Worm (Caenorhabditis elegans) whole organism, L1 larva: Measurements from ENCODE around the gene M199.136.

ENCODE experiments used
- C16A3.4 ChIP-seq: fragments of 150-350 bp; optimal IDR thresholded peaks from 2 replicates; lab custom pipeline; 2014; ENCODE audit warnings: missing biosample characterization, missing genetic modification characterization
- F16B12.6 ChIP-seq: fragments of 150-350 bp; optimal IDR thresholded peaks from 2 replicates; lab custom pipeline; 2014; ENCODE audit warnings: missing biosample characterization, missing genetic modification characterization
- aha-1 ChIP-seq: fragments of 150-350 bp; optimal IDR thresholded peaks from 2 replicates; lab custom pipeline; 2014; ENCODE audit warnings: missing biosample characterization, missing genetic modification characterization
- alr-1 ChIP-seq: fragments of 200-800 bp; sonication (Bioruptor generic); optimal IDR thresholded peaks from 2 replicates; lab custom pipeline; 2018; ENCODE audit warnings: borderline replicate concordance, mild to moderate bottlenecking, missing genetic modification characterization, missing compliant biosample characterization
- ama-1 ChIP-seq: fragments of 150-350 bp; optimal IDR thresholded peaks from 2 replicates; lab custom pipeline; 2014
- blmp-1 ChIP-seq: fragments of 150-350 bp; optimal IDR thresholded peaks from 2 replicates; lab custom pipeline; 2014; ENCODE audit warnings: missing biosample characterization, missing genetic modification characterization
- ceh-63 ChIP-seq: fragments of 200-800 bp; sonication (Bioruptor generic); optimal IDR thresholded peaks from 2 replicates; lab custom pipeline; 2018; ENCODE audit warnings: mild to moderate bottlenecking, missing genetic modification characterization, missing compliant biosample characterization
- ceh-82 ChIP-seq, 3 experiments: fragments of 150-350 bp in 1 of 3; sonication (generic microtip) in 2 of 3; optimal IDR thresholded peaks; 2 replicates each; lab custom pipeline; 2014 to 2017; ENCODE audit warnings: missing biosample characterization in 3 of 3, missing genetic modification characterization in 3 of 3
- ceh-88 ChIP-seq: fragments of 200-800 bp; sonication (Bioruptor generic); IDR thresholded peaks from 2 replicates; pipeline ENCODE4 v1.3.6; 2022; ENCODE audit warnings: missing genetic modification characterization, missing compliant biosample characterization
- ceh-90 ChIP-seq: sonication (generic microtip); optimal IDR thresholded peaks from 2 replicates; lab custom pipeline; 2016; ENCODE audit warnings: missing genetic modification characterization, missing compliant biosample characterization
- efl-1 ChIP-seq, 4 experiments: fragments of 150-350 bp; optimal IDR thresholded peaks in 3 of 4; peaks in 1 of 4; 1 replicate in 1 of 4; 2 replicates in 3 of 4; lab custom pipeline; 2014; ENCODE audit warnings: missing biosample characterization in 2 of 4, missing genetic modification characterization in 2 of 4, missing genetic modification reagents in 2 of 4
- efl-3 ChIP-seq: fragments of 200-800 bp; sonication (Bioruptor generic); optimal IDR thresholded peaks from 2 replicates; lab custom pipeline; 2018; ENCODE audit warnings: mild to moderate bottlenecking, missing genetic modification characterization, missing compliant biosample characterization
- egl-13 ChIP-seq: sonication (generic microtip); optimal IDR thresholded peaks from 2 replicates; lab custom pipeline; 2016; ENCODE audit warnings: missing genotype, missing genetic modification reagents, missing genetic modification characterization, missing compliant biosample characterization
- fkh-4 ChIP-seq: sonication (generic microtip); optimal IDR thresholded peaks from 2 replicates; lab custom pipeline; 2016; ENCODE audit warnings: missing compliant biosample characterization, missing genetic modification characterization, borderline replicate concordance
- grh-1 ChIP-seq: fragments of 200-800 bp; sonication (Bioruptor generic); IDR thresholded peaks from 2 replicates; pipeline ENCODE4 v1.3.6; 2022; ENCODE audit warnings: missing genetic modification reagents, missing genetic modification characterization, missing compliant biosample characterization
- hlh-17 ChIP-seq: fragments of 200-800 bp; sonication (Bioruptor generic); optimal IDR thresholded peaks from 2 replicates; lab custom pipeline; 2018; ENCODE audit warnings: missing genetic modification characterization, mild to moderate bottlenecking, missing compliant biosample characterization, moderate library complexity, borderline replicate concordance
- hlh-4 ChIP-seq: sonication (generic microtip); optimal IDR thresholded peaks from 2 replicates; lab custom pipeline; 2016; ENCODE audit warnings: mild to moderate bottlenecking, missing genetic modification characterization, missing compliant biosample characterization
- lin-13 ChIP-seq: fragments of 150-350 bp; optimal IDR thresholded peaks from 2 replicates; lab custom pipeline; 2014; ENCODE audit warnings: missing biosample characterization, missing genetic modification reagents, missing genetic modification characterization
- lin-14 ChIP-seq: fragments of 200-800 bp; sonication (Bioruptor generic); optimal IDR thresholded peaks from 2 replicates; lab custom pipeline; 2018; ENCODE audit warnings: mild to moderate bottlenecking, missing genetic modification characterization, moderate library complexity, missing compliant biosample characterization
- lin-35 ChIP-seq, 2 experiments: fragments of 150-350 bp; optimal IDR thresholded peaks; 2 replicates each; lab custom pipeline; 2014; ENCODE audit warnings: missing biosample characterization in 2 of 2, missing genetic modification characterization in 2 of 2, missing genetic modification reagents in 2 of 2
- mab-9 ChIP-seq: fragments of 200-800 bp; sonication (Bioruptor generic); IDR thresholded peaks from 2 replicates; pipeline ENCODE4 v1.3.6; 2022; ENCODE audit warnings: missing genetic modification reagents, missing genetic modification characterization, missing compliant biosample characterization
- mef-2 ChIP-seq: fragments of 150-350 bp; optimal IDR thresholded peaks from 2 replicates; lab custom pipeline; 2014; ENCODE audit warnings: missing biosample characterization, missing genetic modification characterization
- nhr-20 ChIP-seq: sonication (generic microtip); optimal IDR thresholded peaks from 2 replicates; lab custom pipeline; 2016; ENCODE audit warnings: mild to moderate bottlenecking, missing genetic modification characterization, missing compliant biosample characterization
- nhr-237 ChIP-seq: fragments of 150-350 bp; optimal IDR thresholded peaks from 2 replicates; lab custom pipeline; 2014; ENCODE audit warnings: missing biosample characterization, missing genetic modification characterization
- nhr-28 ChIP-seq: fragments of 150-350 bp; optimal IDR thresholded peaks from 2 replicates; lab custom pipeline; 2014; ENCODE audit warnings: missing biosample characterization, missing genetic modification characterization
- nhr-47 ChIP-seq: sonication (generic microtip); optimal IDR thresholded peaks from 2 replicates; lab custom pipeline; 2016; ENCODE audit warnings: mild to moderate bottlenecking, missing genetic modification characterization, moderate library complexity, missing compliant biosample characterization
- nhr-71 ChIP-seq: sonication (generic microtip); optimal IDR thresholded peaks from 2 replicates; lab custom pipeline; 2016; ENCODE audit warnings: mild to moderate bottlenecking, missing genetic modification characterization, moderate library complexity, missing compliant biosample characterization
- nhr-76 ChIP-seq: sonication (generic microtip); optimal IDR thresholded peaks from 2 replicates; lab custom pipeline; 2017; ENCODE audit warnings: missing biosample characterization, missing genetic modification characterization
- nhr-84 ChIP-seq: sonication (generic microtip); optimal IDR thresholded peaks from 2 replicates; lab custom pipeline; 2017; ENCODE audit warnings: missing biosample characterization, missing genetic modification characterization
- nhr-85 ChIP-seq: sonication (generic microtip); peaks from one replicate; lab custom pipeline; 2016; ENCODE audit warnings: missing genetic modification characterization, inconsistent platforms, missing compliant biosample characterization
- pax-3 ChIP-seq: fragments of 200-800 bp; sonication (Bioruptor generic); optimal IDR thresholded peaks from 2 replicates; lab custom pipeline; 2018; ENCODE audit warnings: mild to moderate bottlenecking, missing genetic modification characterization, moderate library complexity, missing compliant biosample characterization
- snpc-4 ChIP-seq: fragments of 150-350 bp; optimal IDR thresholded peaks from 2 replicates; lab custom pipeline; 2014; ENCODE audit warnings: missing biosample characterization, missing genetic modification characterization
- snu-23 ChIP-seq: sonication (generic microtip); optimal IDR thresholded peaks from 2 replicates; lab custom pipeline; 2016; ENCODE audit warnings: missing genetic modification characterization, missing compliant biosample characterization
- sox-4 ChIP-seq: sonication (generic microtip); optimal IDR thresholded peaks from 2 replicates; lab custom pipeline; 2016; ENCODE audit warnings: missing genetic modification characterization, missing compliant biosample characterization
- swsn-7 ChIP-seq: sonication (generic microtip); optimal IDR thresholded peaks from 2 replicates; lab custom pipeline; 2016; ENCODE audit warnings: missing genetic modification characterization, missing compliant biosample characterization
- tlp-1 ChIP-seq: fragments of 150-350 bp; optimal IDR thresholded peaks from 2 replicates; lab custom pipeline; 2014; ENCODE audit warnings: missing biosample characterization, missing genetic modification characterization
- unc-130 ChIP-seq: fragments of 150-350 bp; optimal IDR thresholded peaks from 2 replicates; lab custom pipeline; 2017; ENCODE audit warnings: missing biosample characterization, missing genetic modification characterization, inconsistent platforms
- unc-86 ChIP-seq: sonication (generic microtip); optimal IDR thresholded peaks from 2 replicates; lab custom pipeline; 2016; ENCODE audit warnings: missing genetic modification characterization, missing compliant biosample characterization
- vab-15 ChIP-seq: sonication (generic microtip); optimal IDR thresholded peaks from 2 replicates; lab custom pipeline; 2017; ENCODE audit warnings: missing genotype, mild to moderate bottlenecking, missing genetic modification characterization, missing compliant biosample characterization
- xbp-1 ChIP-seq: sonication (generic microtip); optimal IDR thresholded peaks from 2 replicates; lab custom pipeline; 2016; ENCODE audit warnings: missing genetic modification characterization, missing compliant biosample characterization
- zip-4 ChIP-seq: fragments of 200-800 bp; sonication (Bioruptor generic); optimal IDR thresholded peaks from 2 replicates; lab custom pipeline; 2018; ENCODE audit warnings: mild to moderate bottlenecking, missing genetic modification characterization, moderate library complexity, missing compliant biosample characterization
- ztf-11 ChIP-seq, 2 experiments: sonication (generic microtip); optimal IDR thresholded peaks; 2 replicates each; lab custom pipeline; 2016 to 2017; ENCODE audit warnings: missing genetic modification characterization in 2 of 2, missing biosample characterization in 1 of 2, missing compliant biosample characterization in 1 of 2
- ztf-4 ChIP-seq: fragments of 150-350 bp; optimal IDR thresholded peaks from 2 replicates; lab custom pipeline; 2014; ENCODE audit warnings: missing biosample characterization, missing genetic modification characterization

The M199.136 gene

ce11 chrIV:15118390-15118789 is at the start of gene M199.136:
M199.136 (plus strand) TSS chrIV:15118690.
- no peak for TF ChIP-seq mef-2
- no peak for TF ChIP-seq tlp-1 (tag; lab: Kevin White, UChicago)
- TF ChIP-seq vab-15 (tag; lab: Kevin White, UChicago): no peak
- TF ChIP-seq hlh-17 (GFP tag; lab: Kevin White, UChicago): no peak
- no peak for TF ChIP-seq unc-86
- no peak for TF ChIP-seq nhr-76
- no peak for TF ChIP-seq nhr-28 (tag; lab: Kevin White, UChicago)
- no peak for TF ChIP-seq ama-1 (lab: Kevin White, UChicago)
- TF ChIP-seq nhr-85 (tag; lab: Kevin White, UChicago): no peak
- no peak for TF ChIP-seq egl-13 (tag; lab: Kevin White, UChicago)
- TF ChIP-seq unc-130 (tag; lab: Kevin White, UChicago): no peak
- no peak for TF ChIP-seq ceh-90 (tag; lab: Kevin White, UChicago)
- no peak for TF ChIP-seq grh-1 (GFP tag; lab: Robert Waterston, UW)
- no peak for TF ChIP-seq C16A3.4 (tag; lab: Kevin White, UChicago)
- no peak for TF ChIP-seq xbp-1 (tag; lab: Kevin White, UChicago)
- no peak for TF ChIP-seq pax-3 (tag; lab: Kevin White, UChicago)
- no peak for TF ChIP-seq blmp-1 (tag; lab: Kevin White, UChicago)
- no peak for TF ChIP-seq lin-35 (GFP tag; optimal IDR thresholded peaks at IDR 0.05; lab: Kevin White, UChicago)
- TF ChIP-seq, all 84 proteins: peak for 0

ce11 chrIV:15068818-15069217 is 49.7 kb upstream of the M199.136 start, which contains the start of gene srt-48:
srt-48 (minus strand) TSS chrIV:15068918.
- TF ChIP-seq swsn-7 (tag; lab: Kevin White, UChicago) (no peak), ceh-82 (tag; optimal IDR thresholded peaks at IDR 0.05; lab: Kevin White, UChicago) (no peak), zip-4 (GFP tag; lab: Kevin White, UChicago) (no peak), fkh-4 (tag; lab: Kevin White, UChicago) (no peak)

ce11 chrIV:15074392-15074791 is 44.1 kb upstream of the M199.136 start, which contains the start of gene srt-50:
srt-50 (plus strand) TSS chrIV:15074692.
- TF ChIP-seq nhr-71 (tag; lab: Kevin White, UChicago): no peak
- no peak for TF ChIP-seq snu-23 (GFP tag; lab: Kevin White, UChicago)
- no peak for TF ChIP-seq snpc-4 (tag; lab: Kevin White, UChicago)
- TF ChIP-seq, all 84 proteins: peak for 0

ce11 chrIV:15098294-15098693 is 20.2 kb upstream of the M199.136 start, which contains the start of gene srt-49:
srt-49 (minus strand) TSS chrIV:15098394.
- no peak for TF ChIP-seq F16B12.6 (tag; lab: Kevin White, UChicago)
- TF ChIP-seq lin-14 (GFP tag; lab: Kevin White, UChicago): no peak
- no peak for TF ChIP-seq nhr-237 (tag; lab: Kevin White, UChicago)
- TF ChIP-seq, all 84 proteins: peak for 0

- TF ChIP-seq nhr-47 (tag; lab: Kevin White, UChicago) (no peak), efl-1 (optimal IDR thresholded peaks at IDR 0.05; lab: Kevin White, UChicago) (no peak), efl-1 (GFP tag; optimal IDR thresholded peaks at IDR 0.05 in 1 of 2; lab: Kevin White, UChicago) (peak in 1 of 2 experiments; percentile 55)
Measured at ce11 chrIV:15103224-15103679, 15.2 kb upstream of the M199.136 start, which contains the start of gene srt-44. srt-44 (plus strand) TSS chrIV:15103629.

- no peak for TF ChIP-seq alr-1
- TF ChIP-seq ztf-4: no peak
- TF ChIP-seq efl-1 (optimal IDR thresholded peaks at IDR 0.05; lab: Kevin White, UChicago): peak; percentile 28 to 46
- peak in 1 of 2 experiments; percentile 88 for TF ChIP-seq efl-1 (GFP tag; optimal IDR thresholded peaks at IDR 0.05 in 1 of 2; lab: Kevin White, UChicago)
- no peak for TF ChIP-seq ztf-11 (tag; optimal IDR thresholded peaks at IDR 0.05; lab: Kevin White, UChicago)
- no peak for TF ChIP-seq ceh-63 (GFP tag; lab: Kevin White, UChicago)
- no peak for TF ChIP-seq tlp-1 (tag; lab: Kevin White, UChicago)
- TF ChIP-seq aha-1: no peak
- TF ChIP-seq sox-4 (tag; lab: Kevin White, UChicago): no peak
- TF ChIP-seq nhr-20: peak; percentile 4
- TF ChIP-seq nhr-85 (tag; lab: Kevin White, UChicago): peak; percentile 48
- TF ChIP-seq ceh-88 (GFP tag; lab: Robert Waterston, UW): no peak
- TF ChIP-seq nhr-84: no peak
- TF ChIP-seq swsn-7 (tag; lab: Kevin White, UChicago): peak; percentile 14
- no peak for TF ChIP-seq mab-9 (GFP tag; lab: Robert Waterston, UW)
- no peak for TF ChIP-seq hlh-4 (tag; lab: Kevin White, UChicago)
- TF ChIP-seq lin-13 (GFP tag; lab: Kevin White, UChicago): peak; percentile 25
- TF ChIP-seq efl-3 (GFP tag; lab: Kevin White, UChicago): no peak
Measured at ce11 chrIV:15107218-15107617, 11.3 kb upstream of the M199.136 start.
